Fruit fly (Drosophila melanogaster) whole organism, embryonic: ENCODE results near the gene gish.

ENCODE experiments used
- Ada2b ChIP-seq: fragments of 200-800 bp; sonication (Bioruptor generic); IDR thresholded peaks from 2 replicates; pipeline ENCODE4 v1.3.6; 2022; ENCODE audit warnings: missing biosample characterization, missing genetic modification characterization
- Aef1 ChIP-seq: fragments of 200-800 bp; sonication (Bioruptor generic); IDR thresholded peaks from 3 replicates; pipeline ENCODE4 v1.3.6; 2022; ENCODE audit warnings: missing biosample characterization, missing genetic modification characterization
- C15 ChIP-seq: fragments of 200-800 bp; sonication (Bioruptor generic); IDR thresholded peaks from 3 replicates; pipeline ENCODE4 v1.3.6; 2022; ENCODE audit warnings: missing biosample characterization, missing genetic modification characterization
- CG11247 ChIP-seq: fragments of 200-800 bp; sonication (Bioruptor generic); IDR thresholded peaks from 2 replicates; pipeline ENCODE4 v1.3.6; 2022; ENCODE audit warnings: missing biosample characterization, missing genetic modification characterization
- CG11456 ChIP-seq: fragments of 200-800 bp; sonication (Bioruptor generic); IDR thresholded peaks from 3 replicates; pipeline ENCODE4 v1.3.6; 2022; ENCODE audit warnings: missing biosample characterization, missing genetic modification characterization
- CG12769 ChIP-seq: fragments of 200-800 bp; sonication (Bioruptor generic); optimal IDR thresholded peaks from 2 replicates; lab custom pipeline; 2019; ENCODE audit warnings: missing biosample characterization, mild to moderate bottlenecking, missing genetic modification characterization, moderate library complexity
- CG13287 ChIP-seq: fragments of 200-800 bp; sonication (Bioruptor generic); IDR thresholded peaks from 2 replicates; pipeline ENCODE4 v1.3.6; 2022; ENCODE audit warnings: missing biosample characterization, missing genetic modification characterization; ENCODE audit not compliant: partially characterized antibody
- CG14014 ChIP-seq: fragments of 200-800 bp; sonication (Bioruptor generic); IDR thresholded peaks from 2 replicates; pipeline ENCODE4 v1.3.6; 2022; ENCODE audit warnings: missing biosample characterization, missing genetic modification characterization
- CG16863 ChIP-seq: fragments of 200-800 bp; sonication (Bioruptor generic); optimal IDR thresholded peaks from 3 replicates; lab custom pipeline; 2016; ENCODE audit warnings: missing biosample characterization, missing genetic modification characterization
- CG17829 ChIP-seq: fragments of 200-800 bp; optimal IDR thresholded peaks from 2 replicates; lab custom pipeline; 2019; ENCODE audit warnings: missing biosample characterization, mild to moderate bottlenecking, missing genetic modification characterization, moderate library complexity
- CG1792 ChIP-seq: fragments of 200-800 bp; sonication (Bioruptor generic); optimal IDR thresholded peaks from 2 replicates; lab custom pipeline; 2016; ENCODE audit warnings: missing biosample characterization, missing genetic modification characterization
- CG2129 ChIP-seq: fragments of 200-800 bp; sonication (Bioruptor generic); IDR thresholded peaks from 2 replicates; pipeline ENCODE4 v1.3.6; 2022; ENCODE audit warnings: missing biosample characterization, missing genetic modification characterization; ENCODE audit not compliant: partially characterized antibody
- CG31365 ChIP-seq: fragments of 200-800 bp; sonication (Bioruptor generic); optimal IDR thresholded peaks from 2 replicates; lab custom pipeline; 2018; ENCODE audit warnings: missing biosample characterization, mild to moderate bottlenecking, missing genetic modification characterization
- CG33213 ChIP-seq: fragments of 200-800 bp; sonication (Bioruptor generic); optimal IDR thresholded peaks from 3 replicates; lab custom pipeline; 2016; ENCODE audit warnings: missing biosample characterization, missing genetic modification characterization
- CG4360 ChIP-seq: fragments of 200-800 bp; sonication (Bioruptor generic); IDR thresholded peaks from 2 replicates; pipeline ENCODE4 v1.3.6; 2022; ENCODE audit warnings: missing biosample characterization, missing genetic modification characterization
- CG4854 ChIP-seq: fragments of 200-800 bp; sonication (Bioruptor generic); optimal IDR thresholded peaks from 2 replicates; lab custom pipeline; 2016; ENCODE audit warnings: missing biosample characterization, missing genetic modification characterization, inconsistent platforms
- CG6175 ChIP-seq: fragments of 200-800 bp; sonication (Bioruptor generic); IDR thresholded peaks from 3 replicates; pipeline ENCODE4 v1.3.6; 2022; ENCODE audit warnings: missing biosample characterization, missing genetic modification characterization
- CG6254 ChIP-seq: fragments of 200-800 bp; sonication (Bioruptor generic); optimal IDR thresholded peaks from 3 replicates; lab custom pipeline; 2017; ENCODE audit warnings: mild to moderate bottlenecking, missing biosample characterization, missing genetic modification reagents, missing genetic modification characterization
- CG6683 ChIP-seq: fragments of 200-800 bp; sonication (Bioruptor generic); optimal IDR thresholded peaks from 2 replicates; lab custom pipeline; 2017; ENCODE audit warnings: missing biosample characterization, mild to moderate bottlenecking, missing genetic modification characterization, missing genetic modification reagents
- CG7556 ChIP-seq: fragments of 200-800 bp; sonication (Bioruptor generic); optimal IDR thresholded peaks from 2 replicates; lab custom pipeline; 2017; ENCODE audit warnings: missing biosample characterization, mild to moderate bottlenecking, missing genetic modification characterization
- CG8944 ChIP-seq: fragments of 200-800 bp; sonication (Bioruptor generic); optimal IDR thresholded peaks from 3 replicates; lab custom pipeline; 2016; ENCODE audit warnings: missing biosample characterization, missing genetic modification characterization
- CHES-1-like ChIP-seq: fragments of 200-800 bp; sonication (Bioruptor generic); optimal IDR thresholded peaks from 2 replicates; lab custom pipeline; 2016; ENCODE audit warnings: missing biosample characterization, missing genetic modification characterization
- Dip2 ChIP-seq: fragments of 200-800 bp; sonication (Bioruptor generic); IDR thresholded peaks from 2 replicates; pipeline ENCODE4 v1.3.6; 2022; ENCODE audit warnings: missing biosample characterization, missing genetic modification characterization
- E2f2 ChIP-seq: fragments of 200-800 bp; sonication (Bioruptor generic); IDR thresholded peaks from 2 replicates; pipeline ENCODE4 v1.3.6; 2022; ENCODE audit warnings: missing biosample characterization, missing genetic modification characterization
- Fer2 ChIP-seq: fragments of 200-800 bp; sonication (Bioruptor generic); optimal IDR thresholded peaks from 2 replicates; lab custom pipeline; 2018; ENCODE audit warnings: missing biosample characterization, mild to moderate bottlenecking, missing genetic modification characterization, moderate library complexity
- Hey ChIP-seq: fragments of 200-800 bp; sonication (Bioruptor generic); optimal IDR thresholded peaks from 3 replicates; lab custom pipeline; 2018; ENCODE audit warnings: missing biosample characterization, mild to moderate bottlenecking, missing genetic modification characterization
- Hmr ChIP-seq: fragments of 200-800 bp; sonication (Bioruptor generic); optimal IDR thresholded peaks from 3 replicates; lab custom pipeline; 2017; ENCODE audit warnings: mild to moderate bottlenecking, missing biosample characterization, missing genetic modification reagents, missing genetic modification characterization
- Lhr ChIP-seq: fragments of 200-800 bp; sonication (Bioruptor generic); optimal IDR thresholded peaks from 3 replicates; lab custom pipeline; 2017; ENCODE audit warnings: mild to moderate bottlenecking, missing biosample characterization, missing genetic modification reagents, missing genetic modification characterization
- Sox102F ChIP-seq: fragments of 200-800 bp; sonication (Bioruptor generic); optimal IDR thresholded peaks from 2 replicates; lab custom pipeline; 2018; ENCODE audit warnings: missing biosample characterization, mild to moderate bottlenecking, missing genetic modification characterization, moderate library complexity
- Xrp1 ChIP-seq: fragments of 200-800 bp; sonication (Bioruptor generic); IDR thresholded peaks from 2 replicates; pipeline ENCODE4 v1.3.6; 2022; ENCODE audit warnings: missing biosample characterization, missing genetic modification characterization
- chn ChIP-seq: fragments of 200-800 bp; sonication (Bioruptor generic); optimal IDR thresholded peaks from 2 replicates; lab custom pipeline; 2016; ENCODE audit warnings: missing biosample characterization, missing genetic modification characterization
- crp ChIP-seq, 2 experiments: fragments of 200-800 bp; sonication (Bioruptor generic); optimal IDR thresholded peaks; 2 replicates in 1 of 2; 3 replicates in 1 of 2; lab custom pipeline; 2017; ENCODE audit warnings: missing biosample characterization in 2 of 2, missing genetic modification characterization in 2 of 2, mild to moderate bottlenecking in 1 of 2, moderate library complexity in 1 of 2
- exex ChIP-seq: fragments of 200-800 bp; sonication (Bioruptor generic); optimal IDR thresholded peaks from 4 replicates; lab custom pipeline; 2018; ENCODE audit warnings: missing biosample characterization, mild to moderate bottlenecking, missing genetic modification characterization, moderate library complexity
- fd64A ChIP-seq: fragments of 200-800 bp; sonication (Bioruptor generic); optimal IDR thresholded peaks from 3 replicates; lab custom pipeline; 2018; ENCODE audit warnings: missing biosample characterization, mild to moderate bottlenecking, missing genetic modification characterization
- fu2 ChIP-seq: fragments of 200-800 bp; sonication (Bioruptor generic); optimal IDR thresholded peaks from 2 replicates; lab custom pipeline; 2016; ENCODE audit warnings: missing biosample characterization, missing genetic modification characterization
- grn ChIP-seq: fragments of 200-800 bp; sonication (Bioruptor generic); optimal IDR thresholded peaks from 3 replicates; lab custom pipeline; 2017; ENCODE audit warnings: missing biosample characterization, missing genetic modification characterization
- ham ChIP-seq: fragments of 200-800 bp; sonication (Bioruptor generic); IDR thresholded peaks from 2 replicates; pipeline ENCODE4 v1.3.6; 2022; ENCODE audit warnings: missing biosample characterization, missing genetic modification characterization
- hb ChIP-seq: fragments of 200-800 bp; sonication (Bioruptor generic); IDR thresholded peaks from 3 replicates; pipeline ENCODE4 v1.3.6; 2022; ENCODE audit warnings: missing biosample characterization, missing genetic modification characterization; ENCODE audit not compliant: partially characterized antibody
- inv ChIP-seq: fragments of 200-800 bp; sonication (Bioruptor generic); IDR thresholded peaks from 2 replicates; pipeline ENCODE4 v1.3.6; 2022; ENCODE audit warnings: missing biosample characterization, missing genetic modification characterization; ENCODE audit not compliant: partially characterized antibody
- ken ChIP-seq: fragments of 200-800 bp; sonication (Bioruptor generic); IDR thresholded peaks from 3 replicates; pipeline ENCODE4 v1.3.6; 2022; ENCODE audit warnings: missing biosample characterization, missing genetic modification characterization
- lov ChIP-seq, 2 experiments: fragments of 200-800 bp in 1 of 2; fragments of >200 bp in 1 of 2; sonication (Bioruptor generic) in 1 of 2; IDR thresholded peaks in 1 of 2; optimal IDR thresholded peaks in 1 of 2; 2 replicates in 1 of 2; 3 replicates in 1 of 2; pipeline versions ENCODE4 v1.3.6 to Lab custom; 2017 to 2022; ENCODE audit warnings: missing biosample characterization in 1 of 2, missing genetic modification characterization in 1 of 2
- nom ChIP-seq: fragments of 200-800 bp; sonication (Bioruptor generic); optimal IDR thresholded peaks from 2 replicates; lab custom pipeline; 2017; ENCODE audit warnings: missing biosample characterization, missing genetic modification characterization, mild to moderate bottlenecking, moderate library complexity, missing genetic modification reagents
- otp ChIP-seq: fragments of 200-800 bp; sonication (Bioruptor generic); IDR thresholded peaks from 3 replicates; pipeline ENCODE4, ENCODE4 v1.3.6; 2022; ENCODE audit warnings: missing biosample characterization, missing genetic modification characterization
- pros ChIP-seq: fragments of 200-800 bp; sonication (Bioruptor generic); optimal IDR thresholded peaks from 3 replicates; lab custom pipeline; 2019; ENCODE audit warnings: missing biosample characterization, mild to moderate bottlenecking, missing genetic modification characterization, moderate library complexity
- stc ChIP-seq: fragments of 200-800 bp; sonication (Bioruptor generic); IDR thresholded peaks from 2 replicates; pipeline ENCODE4 v1.3.6; 2022; ENCODE audit warnings: missing biosample characterization, missing genetic modification characterization
- stwl ChIP-seq: fragments of 200-800 bp; sonication (Bioruptor generic); optimal IDR thresholded peaks from 3 replicates; lab custom pipeline; 2018; ENCODE audit warnings: missing biosample characterization, mild to moderate bottlenecking, missing genetic modification characterization, moderate library complexity
- tna ChIP-seq: fragments of 200-800 bp; sonication (Bioruptor generic); IDR thresholded peaks from 2 replicates; pipeline ENCODE4 v1.3.6; 2022; ENCODE audit warnings: missing biosample characterization, missing genetic modification characterization; ENCODE audit not compliant: partially characterized antibody
- zen2 ChIP-seq: fragments of 200-800 bp; sonication (Bioruptor generic); IDR thresholded peaks from 3 replicates; pipeline ENCODE4 v1.3.6; 2022; ENCODE audit warnings: missing biosample characterization, missing genetic modification characterization; ENCODE audit not compliant: partially characterized antibody

Gene gish

DNA sequence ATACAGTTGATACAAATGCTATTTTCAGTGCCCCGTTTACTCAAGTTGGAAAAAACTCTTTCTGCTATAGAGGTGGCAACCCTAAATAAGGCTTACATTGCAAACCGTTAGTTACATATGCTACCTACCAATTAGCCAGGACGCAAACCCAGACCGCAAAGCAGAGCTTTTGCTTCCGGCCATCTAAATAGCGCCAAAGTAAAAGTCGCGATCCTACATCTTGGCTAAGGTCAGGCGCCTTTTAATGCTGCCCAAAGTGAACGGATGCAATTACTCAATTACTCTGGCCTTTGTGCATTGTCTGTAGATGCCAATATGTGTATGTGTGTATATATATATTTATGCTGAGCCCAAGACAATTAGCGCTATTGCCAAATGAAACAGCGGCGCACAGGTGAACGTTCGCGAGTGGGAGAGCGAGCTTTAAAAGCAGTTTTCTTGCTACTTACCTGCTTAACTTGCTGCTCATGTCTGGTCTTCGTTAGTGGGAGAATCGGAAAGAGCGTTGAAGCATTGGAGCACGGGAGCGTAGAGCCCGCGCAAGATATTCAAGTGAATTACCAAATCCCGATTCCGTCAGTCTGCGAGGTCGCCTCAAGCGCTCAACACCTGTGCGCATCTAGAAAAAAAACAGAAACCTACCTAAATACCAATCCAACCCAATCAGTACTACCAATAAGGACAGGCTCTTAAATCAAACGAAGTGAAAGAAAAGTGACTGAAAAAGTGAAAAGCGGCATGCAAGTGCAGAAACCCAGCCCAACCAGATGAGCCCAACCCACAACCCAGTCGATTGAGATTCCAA lies 33.1 kb downstream of the gish start, which contains the start of gene Zip89B (continued):
- TF ChIP-seq Xrp1 (GFP tag; lab: Robert Waterston, UW): no peak
- no peak for TF ChIP-seq pros (GFP tag; lab: Kevin White, UChicago)
- no peak for TF ChIP-seq CG1792 (GFP tag; lab: Kevin White, UChicago)
- no peak for TF ChIP-seq CG8944 (GFP tag; lab: Kevin White, UChicago)
- TF ChIP-seq Aef1 (GFP tag; lab: Robert Waterston, UW): no peak
- no peak for TF ChIP-seq CG4854 (GFP tag; lab: Kevin White, UChicago)
- no peak for TF ChIP-seq otp (GFP tag; lab: Robert Waterston, UW)
- TF ChIP-seq CG6254 (GFP tag; lab: Kevin White, UChicago): no peak
- no peak for TF ChIP-seq CG6683 (GFP tag; lab: Kevin White, UChicago)
- no peak for TF ChIP-seq chn
- TF ChIP-seq CG6175: no peak
- TF ChIP-seq stwl (tag; lab: Kevin White, UChicago): peak; percentile 47
- TF ChIP-seq CG33213 (GFP tag; lab: Kevin White, UChicago): no peak
- TF ChIP-seq fd64A (GFP tag; lab: Kevin White, UChicago): no peak
- TF ChIP-seq inv (GFP tag; lab: Robert Waterston, UW): no peak
- 0 out of 2 replicates have a peak, but pooled peaks have one; percentile 25 for TF ChIP-seq CG14014 (GFP tag; lab: Robert Waterston, UW)
- no peak for TF ChIP-seq crp (GFP tag; optimal IDR thresholded peaks at IDR 0.05; lab: Kevin White, UChicago)
- TF ChIP-seq CHES-1-like (GFP tag; lab: Kevin White, UChicago): no peak
- no peak for TF ChIP-seq Hmr
- TF ChIP-seq ham (GFP tag; lab: Robert Waterston, UW): no peak
- no peak for TF ChIP-seq hb (GFP tag; lab: Robert Waterston, UW)
- no peak for TF ChIP-seq Ada2b (GFP tag; lab: Robert Waterston, UW)
- TF ChIP-seq CG11456 (GFP tag; lab: Robert Waterston, UW): no peak
- no peak for TF ChIP-seq Sox102F
- TF ChIP-seq CG2129 (GFP tag; lab: Robert Waterston, UW): no peak
- TF ChIP-seq CG31365 (tag; lab: Kevin White, UChicago): peak; percentile 72
- no peak for TF ChIP-seq Hey
- peak; percentile 26; the same call in 1 of the 2 replicates for TF ChIP-seq CG13287 (GFP tag; lab: Robert Waterston, UW)
- TF ChIP-seq lov (optimal IDR thresholded peaks at IDR 0.05; lab: Kevin White, UChicago): no peak
- no peak for TF ChIP-seq lov (GFP tag; IDR thresholded peaks at IDR 0.05; lab: Robert Waterston, UW)
- TF ChIP-seq Fer2 (tag; lab: Kevin White, UChicago): no peak
- peak; percentile 46 for TF ChIP-seq nom
- TF ChIP-seq ken: no peak
- TF ChIP-seq tna (GFP tag; lab: Robert Waterston, UW): no peak; the same call in 1 of the 2 replicates
- no peak for TF ChIP-seq Lhr
- TF ChIP-seq CG4360 (GFP tag; lab: Robert Waterston, UW): no peak
- peak; percentile 62 for TF ChIP-seq CG12769 (tag; lab: Kevin White, UChicago)
- no peak for TF ChIP-seq CG17829
- TF ChIP-seq fu2 (GFP tag; lab: Kevin White, UChicago): no peak
- TF ChIP-seq CG11247: no peak
- TF ChIP-seq exex (tag; lab: Kevin White, UChicago): peak; percentile 22
- 0 out of 3 replicates have a peak, but pooled peaks have one; percentile 30 for TF ChIP-seq C15 (GFP tag; lab: Robert Waterston, UW)
- TF ChIP-seq CG7556 (GFP tag; lab: Kevin White, UChicago): no peak
- no peak for TF ChIP-seq grn (GFP tag; lab: Kevin White, UChicago)
- TF ChIP-seq E2f2 (GFP tag; lab: Robert Waterston, UW): peak; percentile 44
- TF ChIP-seq zen2 (GFP tag; lab: Robert Waterston, UW): no peak
- TF ChIP-seq Dip2 (GFP tag; lab: Robert Waterston, UW): no peak
- no peak for TF ChIP-seq CG16863 (GFP tag; lab: Kevin White, UChicago)
- TF ChIP-seq stc (GFP tag; lab: Robert Waterston, UW): 0 out of 2 replicates have a peak, but pooled peaks have one; percentile 25
